Worm (Caenorhabditis elegans) whole organism, early embryonic: ENCODE results near the gene C05D12.3.
"Not testable (repeated sequence)": the region's sequence is repeated elsewhere in the genome, so short reads cannot be mapped to it uniquely, and the experiment has no call there.

Experiments
- ama-1 ChIP-seq: fragments of 150-350 bp; optimal IDR thresholded peaks from 2 replicates; lab custom pipeline; 2014
- hnd-1 ChIP-seq: sonication (generic microtip); optimal IDR thresholded peaks from 2 replicates; lab custom pipeline; 2016; ENCODE audit warnings: missing genetic modification characterization, missing compliant biosample characterization
- scrt-1 ChIP-seq: fragments of 200-800 bp; sonication (Bioruptor generic); IDR thresholded peaks from 2 replicates; pipeline ENCODE4 v1.3.6; 2022; ENCODE audit warnings: missing genetic modification characterization, missing compliant biosample characterization
- tbx-11 ChIP-seq: fragments of 200-800 bp; sonication (Bioruptor generic); IDR thresholded peaks from 2 replicates; pipeline ENCODE4 v1.3.6; 2022; ENCODE audit warnings: missing genetic modification characterization, missing compliant biosample characterization

ce11 chrII:11442425-11442824 lies 17.4 kb downstream of the C05D12.3 start, which contains the start of gene ebp-2:
- not testable (repeated sequence) for TF ChIP-seq ama-1 (lab: Kevin White, UChicago); tbx-11; scrt-1 (GFP tag; lab: Robert Waterston, UW); hnd-1
